Worm (Caenorhabditis elegans) whole organism, L4 larva: ENCODE results near the gene T06D8.9.

Experiments used
- D1046.2 ChIP-seq: fragments of 200-800 bp; sonication (Bioruptor generic); IDR thresholded peaks from 2 replicates; pipeline ENCODE4 v1.3.6; 2022; ENCODE audit warnings: missing genetic modification characterization, missing compliant biosample characterization
- F49E8.2 ChIP-seq: sonication (generic microtip); optimal IDR thresholded peaks from 2 replicates; lab custom pipeline; 2016; ENCODE audit warnings: missing compliant biosample characterization, mild to moderate bottlenecking, missing genetic modification characterization, borderline replicate concordance
- R02D3.7 ChIP-seq: fragments of 150-350 bp; sonication (generic microtip); optimal IDR thresholded peaks from 3 replicates; lab custom pipeline; 2014; ENCODE audit warnings: missing biosample characterization, missing genetic modification characterization
- Y5F2A.4 ChIP-seq: fragments of 200-800 bp; sonication (Bioruptor generic); optimal IDR thresholded peaks from 2 replicates; lab custom pipeline; 2018; ENCODE audit warnings: mild to moderate bottlenecking, missing genetic modification characterization, missing compliant biosample characterization
- attf-4 ChIP-seq: sonication (generic microtip); optimal IDR thresholded peaks from 3 replicates; lab custom pipeline; 2017; ENCODE audit warnings: missing biosample characterization, missing genetic modification characterization
- ceh-44 ChIP-seq: fragments of 200-800 bp; sonication (Bioruptor generic); IDR thresholded peaks from 2 replicates; pipeline ENCODE4 v1.3.6; 2022; ENCODE audit warnings: missing genetic modification reagents, missing genetic modification characterization, missing compliant biosample characterization
- ces-1 ChIP-seq: fragments of 150-350 bp; sonication (generic microtip); optimal IDR thresholded peaks from 4 replicates; lab custom pipeline; 2014; ENCODE audit warnings: missing biosample characterization, missing genetic modification reagents, missing genetic modification characterization
- ctbp-1 ChIP-seq: fragments of 200-800 bp; sonication (Bioruptor generic); IDR thresholded peaks from 2 replicates; pipeline ENCODE4 v1.3.6; 2022; ENCODE audit warnings: missing genetic modification reagents, missing genetic modification characterization, missing compliant biosample characterization
- hlh-11 ChIP-seq: fragments of 200-800 bp; sonication (Bioruptor generic); optimal IDR thresholded peaks from 2 replicates; lab custom pipeline; 2018; ENCODE audit warnings: mild to moderate bottlenecking, missing genetic modification characterization, missing compliant biosample characterization
- hlh-30 ChIP-seq: sonication (generic microtip); optimal IDR thresholded peaks from 2 replicates; lab custom pipeline; 2017; ENCODE audit warnings: antibody characterized with exemption, mild to moderate bottlenecking, missing genetic modification characterization, missing compliant biosample characterization; ENCODE audit not compliant: insufficient read depth
- lin-1 ChIP-seq: fragments of 200-800 bp; sonication (Bioruptor generic); IDR thresholded peaks from 2 replicates; pipeline ENCODE4 v1.3.6; 2022; ENCODE audit warnings: missing genetic modification reagents, missing genetic modification characterization, missing compliant biosample characterization
- lin-13 ChIP-seq: fragments of 150-350 bp; optimal IDR thresholded peaks from 2 replicates; lab custom pipeline; 2014; ENCODE audit warnings: missing biosample characterization, missing genetic modification reagents, missing genetic modification characterization
- lin-15B ChIP-seq: fragments of 150-350 bp; sonication (generic microtip); optimal IDR thresholded peaks from 3 replicates; lab custom pipeline; 2014; ENCODE audit warnings: missing biosample characterization, missing genetic modification characterization
- lin-38 ChIP-seq: fragments of 200-800 bp; sonication (Bioruptor generic); IDR thresholded peaks from 2 replicates; pipeline ENCODE4 v1.3.6; 2022; ENCODE audit warnings: missing genetic modification reagents, missing genetic modification characterization, missing compliant biosample characterization
- mdl-1 ChIP-seq, 2 experiments: fragments of 150-350 bp in 1 of 2; sonication (generic microtip) in 1 of 2; optimal IDR thresholded peaks; 2 replicates each; lab custom pipeline; 2014 to 2017; ENCODE audit warnings: missing biosample characterization in 2 of 2, missing genetic modification characterization in 2 of 2
- mdt-29 ChIP-seq: fragments of 200-800 bp; sonication (Bioruptor generic); IDR thresholded peaks from 2 replicates; pipeline ENCODE4 v1.3.6; 2022; ENCODE audit warnings: missing genetic modification reagents, missing genetic modification characterization, missing compliant biosample characterization
- mes-2 ChIP-seq: sonication (generic microtip); optimal IDR thresholded peaks from 2 replicates; lab custom pipeline; 2016; ENCODE audit warnings: missing genotype, mild to moderate bottlenecking, missing genetic modification characterization, missing compliant biosample characterization; ENCODE audit not compliant: poor library complexity, severe bottlenecking
- nhr-10 ChIP-seq: fragments of 150-350 bp; optimal IDR thresholded peaks from 2 replicates; lab custom pipeline; 2014; ENCODE audit warnings: missing biosample characterization, missing genetic modification characterization
- nhr-102 ChIP-seq: sonication (generic microtip); optimal IDR thresholded peaks from 2 replicates; lab custom pipeline; 2016; ENCODE audit warnings: mild to moderate bottlenecking, missing genetic modification characterization, moderate library complexity, missing compliant biosample characterization
- nhr-111 ChIP-seq: fragments of 200-800 bp; sonication (Bioruptor generic); optimal IDR thresholded peaks from 2 replicates; lab custom pipeline; 2018; ENCODE audit warnings: mild to moderate bottlenecking, missing genetic modification characterization, missing compliant biosample characterization
- nhr-25 ChIP-seq: sonication (generic microtip); optimal IDR thresholded peaks from 2 replicates; lab custom pipeline; 2017; ENCODE audit warnings: missing genetic modification characterization, mild to moderate bottlenecking, missing compliant biosample characterization, antibody characterized with exemption, moderate library complexity, borderline replicate concordance; ENCODE audit not compliant: insufficient read depth
- nhr-41 ChIP-seq: fragments of 200-800 bp; sonication (Bioruptor generic); IDR thresholded peaks from 2 replicates; pipeline ENCODE4 v1.3.6; 2022; ENCODE audit warnings: missing genetic modification reagents, missing genetic modification characterization, missing compliant biosample characterization
- nhr-42 ChIP-seq: fragments of 200-800 bp; sonication (Bioruptor generic); IDR thresholded peaks from 2 replicates; pipeline ENCODE4 v1.3.6; 2022; ENCODE audit warnings: missing genetic modification characterization, missing compliant biosample characterization
- nhr-48 ChIP-seq: sonication (generic microtip); optimal IDR thresholded peaks from 2 replicates; lab custom pipeline; 2016; ENCODE audit warnings: mild to moderate bottlenecking, missing genetic modification characterization, missing compliant biosample characterization
- pha-4 ChIP-seq, 2 experiments: fragments of 150-350 bp in 1 of 2; fragments of 200-800 bp in 1 of 2; sonication (Bioruptor generic) in 1 of 2; IDR thresholded peaks in 1 of 2; optimal IDR thresholded peaks in 1 of 2; 2 replicates each; pipeline versions ENCODE4 v1.3.6 to Lab custom; 2014 to 2022; ENCODE audit warnings: missing genetic modification characterization in 2 of 2, missing genetic modification reagents in 2 of 2, missing biosample characterization in 1 of 2, missing compliant biosample characterization in 1 of 2
- pqm-1 ChIP-seq: sonication (generic microtip); optimal IDR thresholded peaks from 2 replicates; lab custom pipeline; 2017; ENCODE audit warnings: missing biosample characterization, missing genetic modification characterization
- rbr-2 ChIP-seq: sonication (generic microtip); optimal IDR thresholded peaks from 2 replicates; lab custom pipeline; 2016; ENCODE audit warnings: missing genotype, missing genetic modification characterization, missing compliant biosample characterization
- set-16 ChIP-seq: fragments of 200-800 bp; sonication (Bioruptor generic); IDR thresholded peaks from 2 replicates; pipeline ENCODE4 v1.3.6; 2022; ENCODE audit warnings: missing genetic modification reagents, missing genetic modification characterization, missing compliant biosample characterization
- spr-1 ChIP-seq: sonication (generic microtip); optimal IDR thresholded peaks from 2 replicates; lab custom pipeline; 2016; ENCODE audit warnings: mild to moderate bottlenecking, missing genetic modification characterization, missing compliant biosample characterization
- spr-3 ChIP-seq: fragments of 200-800 bp; sonication (Bioruptor generic); optimal IDR thresholded peaks from 2 replicates; lab custom pipeline; 2018; ENCODE audit warnings: mild to moderate bottlenecking, missing genetic modification characterization, missing compliant biosample characterization
- tra-1 ChIP-seq: fragments of 200-800 bp; sonication (Bioruptor generic); IDR thresholded peaks from 2 replicates; pipeline ENCODE4 v1.3.6; 2022; ENCODE audit warnings: missing genetic modification reagents, missing genetic modification characterization, missing compliant biosample characterization
- unc-130 ChIP-seq: sonication (generic microtip); optimal IDR thresholded peaks from 2 replicates; lab custom pipeline; 2016; ENCODE audit warnings: missing genetic modification reagents, missing genetic modification characterization, missing compliant biosample characterization
- unc-62 ChIP-seq, 3 experiments: fragments of 150-350 bp in 1 of 3; sonication (generic microtip); optimal IDR thresholded peaks in 2 of 3; peaks in 1 of 3; 1 replicate in 1 of 3; 2 replicates in 2 of 3; lab custom pipeline; 2014 to 2017; ENCODE audit warnings: missing biosample characterization in 3 of 3, missing genetic modification characterization in 3 of 3, missing genetic modification reagents in 3 of 3, missing genotype in 1 of 3
- zfp-3 ChIP-seq: fragments of 200-800 bp; sonication (Bioruptor generic); conservative IDR thresholded peaks from 2 replicates; pipeline ENCODE4 v1.3.6; 2022; ENCODE audit warnings: missing genetic modification reagents, missing genetic modification characterization, missing compliant biosample characterization
- zip-11 ChIP-seq: fragments of 200-800 bp; sonication (Bioruptor generic); IDR thresholded peaks from 2 replicates; pipeline ENCODE4 v1.3.6; 2022; ENCODE audit warnings: missing genetic modification characterization, missing compliant biosample characterization
- ztf-7 ChIP-seq: fragments of 150-350 bp; optimal IDR thresholded peaks from 2 replicates; lab custom pipeline; 2014; ENCODE audit warnings: missing biosample characterization, missing genetic modification characterization

The T06D8.9 gene

ce11 chrII:11261173-11261572 is 21.8 kb downstream of the T06D8.9 start, which contains the start of gene T05B9.1:
T05B9.1 (minus strand) TSS chrII:11261192.
- no peak for TF ChIP-seq spr-3
- TF ChIP-seq ceh-44 (GFP tag; lab: Robert Waterston, UW): no peak
- no peak for TF ChIP-seq nhr-41 (GFP tag; lab: Robert Waterston, UW)
- TF ChIP-seq R02D3.7: no peak
- no peak for TF ChIP-seq mdl-1 (tag; optimal IDR thresholded peaks at IDR 0.05; lab: Kevin White, UChicago)

ce11 chrII:11268822-11269221 is 29.4 kb downstream of the T06D8.9 start, which contains the start of gene cut-1:
cut-1 (plus strand) TSS chrII:11269122.
- TF ChIP-seq R02D3.7 (no peak), lin-15B (no peak), nhr-10 (tag; lab: Kevin White, UChicago) (no peak), pqm-1 (tag; lab: Kevin White, UChicago) (no peak), hlh-11 (tag; lab: Kevin White, UChicago) (no peak), rbr-2 (no peak), attf-4 (tag; lab: Kevin White, UChicago) (no peak), zfp-3 (no peak), lin-38 (GFP tag; lab: Robert Waterston, UW) (no peak), Y5F2A.4 (GFP tag; lab: Kevin White, UChicago) (no peak), D1046.2 (no peak), nhr-42 (no peak), hlh-30 (no peak), pha-4 (GFP tag; IDR thresholded peaks at IDR 0.05; lab: Robert Waterston, UW) (no peak), pha-4 (tag; optimal IDR thresholded peaks at IDR 0.05; lab: Kevin White, UChicago) (no peak), unc-130 (GFP tag; lab: Kevin White, UChicago) (no peak), mes-2 (tag; lab: Kevin White, UChicago) (no peak), spr-1 (tag; lab: Kevin White, UChicago) (no peak), mdt-29 (no peak), nhr-25 (tag; lab: Kevin White, UChicago) (no peak)

- no peak for TF ChIP-seq rbr-2
- no peak for TF ChIP-seq ces-1 (GFP tag; lab: Kevin White, UChicago)
- TF ChIP-seq nhr-10 (tag; lab: Kevin White, UChicago): no peak
- no peak for TF ChIP-seq ztf-7
- TF ChIP-seq lin-1: no peak
- TF ChIP-seq set-16 (GFP tag; lab: Robert Waterston, UW): peak; percentile 91
- TF ChIP-seq spr-1 (tag; lab: Kevin White, UChicago): no peak
- no peak for TF ChIP-seq hlh-30
These were observed 31.4 kb downstream of the T06D8.9 start for ce11 chrII:11270829-11271228.

ce11 chrII:11274876-11275275 is 35.5 kb downstream of the T06D8.9 start:
- TF ChIP-seq F49E8.2 (tag; lab: Kevin White, UChicago) (no peak), spr-3 (no peak), R02D3.7 (no peak), nhr-48 (tag; lab: Kevin White, UChicago) (no peak), set-16 (GFP tag; lab: Robert Waterston, UW) (no peak), zip-11 (GFP tag; lab: Robert Waterston, UW) (no peak), ztf-7 (no peak), lin-13 (GFP tag; lab: Kevin White, UChicago) (no peak), mes-2 (tag; lab: Kevin White, UChicago) (no peak), ctbp-1 (GFP tag; lab: Robert Waterston, UW) (no peak), nhr-102 (tag; lab: Kevin White, UChicago) (no peak), nhr-111 (no peak), tra-1 (GFP tag; lab: Robert Waterston, UW) (no peak), nhr-41 (GFP tag; lab: Robert Waterston, UW) (no peak), mdt-29 (no peak), unc-62 (GFP tag; optimal IDR thresholded peaks at IDR 0.05 in 1 of 2; lab: Kevin White, UChicago) (no peak), unc-62 (tag; optimal IDR thresholded peaks at IDR 0.05; lab: Kevin White, UChicago) (no peak), attf-4 (tag; lab: Kevin White, UChicago) (no peak)
